Fruit fly (Drosophila melanogaster): Measurements from ENCODE around the gene Ublcp1.

Gene Ublcp1

DNA sequence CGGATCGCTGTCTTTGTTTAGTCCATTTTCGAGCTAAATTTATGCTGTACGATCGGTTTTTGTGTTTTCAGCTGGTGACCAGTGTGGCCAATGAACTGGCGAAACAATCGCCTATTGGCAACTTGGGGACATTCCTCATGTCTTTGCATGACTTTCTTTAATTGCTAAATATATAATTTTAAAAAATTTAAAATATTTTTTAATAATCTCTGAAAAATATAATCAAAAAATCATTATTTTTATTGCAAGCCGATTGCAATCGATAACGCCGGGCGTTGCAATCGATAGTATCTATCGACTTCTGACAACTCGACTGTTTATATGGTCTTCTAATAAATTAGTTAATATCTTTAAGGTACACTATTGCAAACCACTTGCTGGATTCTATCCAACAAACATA lies at the start of gene Ublcp1, which contains the start of gene sav:
TSS of gene Ublcp1 (plus strand) at position 285 of the 400 bp plus-strand sequence.
TSS of gene sav (minus strand) at position 96 of the 400 bp plus-strand sequence.
- TF ChIP-seq Sin3A (optimal IDR thresholded peaks at IDR 0.05) = no peak
- no peak for TF ChIP-seq h (optimal IDR thresholded peaks at IDR 0.05)
- TF ChIP-seq insv (optimal IDR thresholded peaks at IDR 0.05) = no peak
- TF ChIP-seq Myc (optimal IDR thresholded peaks at IDR 0.05) = no peak
- no peak for TF ChIP-seq ttk (optimal IDR thresholded peaks at IDR 0.05)
- no peak for TF ChIP-seq psq (optimal IDR thresholded peaks at IDR 0.05)

DNA sequence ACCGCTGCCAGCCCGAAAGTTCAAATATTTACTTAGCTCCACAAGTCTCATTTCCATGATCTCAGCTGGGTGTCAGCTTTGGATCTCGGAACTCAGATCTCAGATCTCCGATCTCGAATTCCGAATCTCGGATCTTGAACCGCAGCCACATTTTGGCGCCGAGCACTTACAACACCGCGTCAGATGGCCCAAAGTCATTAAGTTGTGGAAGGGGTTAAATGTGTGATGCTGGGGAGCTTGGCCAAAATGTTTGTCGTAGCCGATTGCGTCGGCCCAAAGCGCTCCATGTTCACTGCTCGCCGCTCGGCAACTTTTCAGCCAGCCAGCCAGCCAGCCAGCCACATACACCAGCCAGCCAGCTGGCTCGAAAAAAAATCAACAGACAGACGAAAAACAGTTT lies 49.3 kb upstream of the Ublcp1 start, which contains the start of gene CG6688:
TSS of gene CG6688 (plus strand) at position 396 of the 400 bp plus-strand sequence.
- TF ChIP-seq Myc (optimal IDR thresholded peaks at IDR 0.05) (no peak), Sin3A (optimal IDR thresholded peaks at IDR 0.05) (no peak), h (optimal IDR thresholded peaks at IDR 0.05) (no peak), ttk (optimal IDR thresholded peaks at IDR 0.05) (no peak), psq (optimal IDR thresholded peaks at IDR 0.05) (no peak), insv (optimal IDR thresholded peaks at IDR 0.05) (no peak)

DNA sequence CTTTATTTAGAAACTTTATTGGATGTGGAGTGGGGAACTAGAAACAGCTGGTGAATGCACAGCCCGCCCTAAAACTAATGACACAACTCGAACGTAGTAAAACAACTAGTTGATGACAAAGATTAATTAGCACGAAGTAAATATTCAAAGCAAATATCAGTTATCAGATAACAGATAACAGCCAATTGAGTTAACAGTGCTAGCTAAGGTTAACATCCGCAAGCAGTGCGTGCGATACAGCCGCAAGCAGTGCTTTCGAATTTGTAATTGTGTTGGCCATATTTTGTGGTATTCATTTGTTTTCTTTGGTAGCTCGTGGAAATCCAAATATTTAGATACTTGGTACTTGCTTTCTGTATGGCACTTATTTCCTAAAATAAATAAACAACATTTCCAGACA lies 47.8 kb upstream of the Ublcp1 start:
- TF ChIP-seq Myc (optimal IDR thresholded peaks at IDR 0.05) = no peak
- TF ChIP-seq Sin3A (optimal IDR thresholded peaks at IDR 0.05) = no peak
- no peak for TF ChIP-seq ttk (optimal IDR thresholded peaks at IDR 0.05)
- TF ChIP-seq h (optimal IDR thresholded peaks at IDR 0.05) = no peak
- TF ChIP-seq psq (optimal IDR thresholded peaks at IDR 0.05) = no peak
- TF ChIP-seq insv (optimal IDR thresholded peaks at IDR 0.05) = no peak

dm6 chr3R:23026652-23027427 lies 34.5 kb upstream of the Ublcp1 start, which contains the start of gene lmd:
TSS of gene lmd (minus strand) at chr3R:23026713.
- TF ChIP-seq Myc (optimal IDR thresholded peaks at IDR 0.05) (no peak), h (optimal IDR thresholded peaks at IDR 0.05) (no peak), psq (optimal IDR thresholded peaks at IDR 0.05) (no peak), insv (optimal IDR thresholded peaks at IDR 0.05) (no peak), ttk (optimal IDR thresholded peaks at IDR 0.05) (no peak)

- no peak for TF ChIP-seq psq (optimal IDR thresholded peaks at IDR 0.05)
- no peak for TF ChIP-seq insv (optimal IDR thresholded peaks at IDR 0.05)
- no peak for TF ChIP-seq Sin3A (optimal IDR thresholded peaks at IDR 0.05)
- no peak for TF ChIP-seq h (optimal IDR thresholded peaks at IDR 0.05)
- no peak for TF ChIP-seq Myc (optimal IDR thresholded peaks at IDR 0.05)
Observed at dm6 chr3R:23027428-23027813, 33.9 kb upstream of the Ublcp1 start.

DNA sequence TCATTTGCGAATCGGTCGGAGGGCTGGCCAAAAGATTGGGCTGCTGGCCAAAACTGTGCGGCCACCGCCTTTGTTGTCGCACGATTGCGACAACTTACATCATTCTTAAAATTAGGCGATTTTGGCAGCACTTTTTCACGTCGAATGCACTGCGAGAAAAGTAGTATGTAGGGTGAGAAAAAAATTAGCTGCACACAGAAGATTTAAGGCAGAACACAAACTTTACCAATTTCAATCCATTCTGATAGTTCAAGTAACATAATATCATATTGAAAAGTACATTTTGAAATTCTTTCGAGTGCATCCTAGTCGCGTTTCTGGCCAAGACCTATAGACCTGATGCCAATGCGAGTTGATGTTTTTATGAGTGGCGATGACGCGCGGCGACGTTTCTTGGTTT lies 32.8 kb upstream of the Ublcp1 start:
- no peak for TF ChIP-seq insv (optimal IDR thresholded peaks at IDR 0.05)
- no peak for TF ChIP-seq h (optimal IDR thresholded peaks at IDR 0.05)
- TF ChIP-seq ttk (optimal IDR thresholded peaks at IDR 0.05) = no peak
- no peak for TF ChIP-seq Sin3A (optimal IDR thresholded peaks at IDR 0.05)
- TF ChIP-seq Myc (optimal IDR thresholded peaks at IDR 0.05) = no peak
- TF ChIP-seq psq (optimal IDR thresholded peaks at IDR 0.05) = no peak

DNA sequence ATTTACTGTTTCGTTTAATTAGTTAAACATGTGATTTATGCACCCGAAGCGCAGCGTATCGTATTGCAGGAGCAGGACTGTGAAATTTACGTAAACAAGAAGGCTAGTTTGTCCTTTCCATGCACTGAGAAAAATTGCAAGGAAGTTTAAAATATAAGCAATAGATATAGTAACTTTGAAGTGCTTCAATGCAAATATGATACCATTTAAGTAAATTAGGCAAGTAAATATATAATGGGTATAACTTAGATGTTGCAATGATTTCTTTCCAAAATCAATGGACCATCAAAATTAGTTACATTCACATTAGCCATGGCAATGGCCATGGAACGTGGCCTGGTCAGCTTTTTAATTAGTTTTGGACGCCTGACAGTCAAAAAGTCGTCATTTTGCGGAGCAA lies 30.4 kb upstream of the Ublcp1 start:
- TF ChIP-seq h (optimal IDR thresholded peaks at IDR 0.05) (no peak), insv (optimal IDR thresholded peaks at IDR 0.05) (no peak), Myc (optimal IDR thresholded peaks at IDR 0.05) (no peak), Sin3A (optimal IDR thresholded peaks at IDR 0.05) (no peak), psq (optimal IDR thresholded peaks at IDR 0.05) (no peak), ttk (optimal IDR thresholded peaks at IDR 0.05) (no peak)

- TF ChIP-seq psq (optimal IDR thresholded peaks at IDR 0.05) (no peak), h (optimal IDR thresholded peaks at IDR 0.05) (no peak), Myc (optimal IDR thresholded peaks at IDR 0.05) (no peak)
Observed at dm6 chr3R:23035463-23035862, 25.8 kb upstream of the Ublcp1 start, which contains the start of gene CG13833. TSS of gene CG13833 (minus strand) at chr3R:23035563.

DNA sequence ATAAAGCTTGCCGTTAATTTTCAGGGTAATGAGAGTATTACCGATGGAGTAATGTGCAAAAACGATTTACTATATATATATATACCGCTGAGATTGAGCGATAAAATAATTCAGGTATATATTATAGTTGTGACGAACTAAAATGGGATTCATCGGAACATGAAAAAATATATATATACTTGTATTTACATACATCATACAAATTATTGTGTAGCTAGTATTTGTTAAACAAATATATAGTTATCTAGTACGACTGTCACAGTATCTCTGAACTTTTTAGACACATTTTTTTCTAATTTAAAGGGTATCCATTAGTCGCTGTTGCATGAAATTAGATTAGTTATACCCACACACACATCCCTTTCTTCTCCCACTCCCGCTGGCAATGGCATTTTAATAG lies 25.0 kb upstream of the Ublcp1 start:
- TF ChIP-seq Myc (optimal IDR thresholded peaks at IDR 0.05) (no peak), insv (optimal IDR thresholded peaks at IDR 0.05) (no peak), psq (optimal IDR thresholded peaks at IDR 0.05) (no peak)

DNA sequence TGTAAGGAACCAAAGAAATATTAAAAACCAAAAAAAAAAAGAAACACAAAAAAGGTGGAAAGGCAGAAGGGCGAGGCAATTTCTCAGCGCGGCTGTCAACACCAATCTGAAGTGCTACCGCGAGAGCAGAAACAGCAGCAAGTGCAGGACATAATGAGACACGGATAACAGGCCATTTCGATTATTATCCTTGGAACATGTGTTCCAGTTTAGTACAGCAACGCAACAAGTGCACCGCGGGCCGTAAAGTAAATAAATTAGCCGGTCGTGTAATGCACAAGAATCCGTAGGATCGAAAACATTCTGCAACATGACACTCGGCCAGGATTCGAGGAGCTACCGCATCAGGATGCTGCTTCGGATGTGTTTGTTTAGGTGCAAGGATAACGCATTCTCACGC lies 23.2 kb upstream of the Ublcp1 start:
- TF ChIP-seq psq (optimal IDR thresholded peaks at IDR 0.05) (no peak), h (optimal IDR thresholded peaks at IDR 0.05) (no peak), insv (optimal IDR thresholded peaks at IDR 0.05) (no peak), Myc (optimal IDR thresholded peaks at IDR 0.05) (no peak), ttk (optimal IDR thresholded peaks at IDR 0.05) (no peak), Sin3A (optimal IDR thresholded peaks at IDR 0.05) (no peak)

DNA sequence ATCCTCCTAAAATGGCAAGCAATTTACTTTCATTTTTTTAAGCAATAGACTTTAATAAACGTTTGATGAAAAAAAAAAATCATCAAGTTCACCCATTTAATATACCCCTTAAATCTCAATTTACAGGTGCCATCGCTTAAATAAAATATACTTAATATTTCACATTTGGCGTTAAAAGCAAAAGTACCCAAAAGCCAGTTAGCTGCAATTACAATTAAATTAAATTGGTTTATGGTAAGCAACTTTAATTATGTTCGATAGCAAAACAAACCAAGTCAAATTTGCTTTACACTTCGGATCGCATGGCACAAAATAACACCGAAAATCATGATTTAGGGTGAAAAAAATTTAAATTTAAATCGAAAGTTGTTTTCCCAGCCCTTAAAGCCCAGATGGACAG lies 19.4 kb upstream of the Ublcp1 start, which contains the start of gene CG13838:
TSS of gene CG13838 (plus strand) at position 301 of the 400 bp plus-strand sequence.
- TF ChIP-seq Sin3A (optimal IDR thresholded peaks at IDR 0.05) (no peak), Myc (optimal IDR thresholded peaks at IDR 0.05) (no peak), h (optimal IDR thresholded peaks at IDR 0.05) (no peak), psq (optimal IDR thresholded peaks at IDR 0.05) (no peak), insv (optimal IDR thresholded peaks at IDR 0.05) (no peak), ttk (optimal IDR thresholded peaks at IDR 0.05) (no peak)

DNA sequence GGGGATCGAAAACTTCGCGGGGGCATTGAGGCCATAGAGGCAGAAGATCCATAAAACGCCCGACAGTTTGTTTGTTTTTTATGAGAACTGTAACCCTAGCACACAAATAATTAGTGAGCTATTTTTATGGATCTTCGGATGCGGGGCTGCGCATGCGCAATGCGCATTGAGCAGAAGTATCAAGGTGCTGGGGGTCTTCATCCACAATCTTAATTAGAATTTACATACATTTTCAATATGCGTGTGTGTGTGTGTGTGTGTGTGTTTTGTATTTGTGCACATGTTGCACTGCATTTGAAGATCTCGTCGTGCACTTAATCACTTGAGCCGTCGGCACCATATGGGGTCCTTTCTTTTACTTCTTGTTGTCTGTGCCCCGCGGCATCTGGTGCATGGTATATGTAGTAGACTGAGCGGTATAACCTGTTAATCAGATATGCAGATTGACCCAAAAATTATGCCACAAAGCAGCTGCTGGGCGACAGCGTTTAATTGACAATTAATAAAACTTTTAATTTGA lies 18.5 kb upstream of the Ublcp1 start:
- TF ChIP-seq ttk (optimal IDR thresholded peaks at IDR 0.05) (no peak), Sin3A (optimal IDR thresholded peaks at IDR 0.05) (no peak), Myc (optimal IDR thresholded peaks at IDR 0.05) (no peak), psq (optimal IDR thresholded peaks at IDR 0.05) (no peak), h (optimal IDR thresholded peaks at IDR 0.05) (no peak), insv (optimal IDR thresholded peaks at IDR 0.05) (no peak)
